Fruit fly (Drosophila melanogaster): ENCODE measurements around the gene CG3246.

CG3246 gene

DNA sequence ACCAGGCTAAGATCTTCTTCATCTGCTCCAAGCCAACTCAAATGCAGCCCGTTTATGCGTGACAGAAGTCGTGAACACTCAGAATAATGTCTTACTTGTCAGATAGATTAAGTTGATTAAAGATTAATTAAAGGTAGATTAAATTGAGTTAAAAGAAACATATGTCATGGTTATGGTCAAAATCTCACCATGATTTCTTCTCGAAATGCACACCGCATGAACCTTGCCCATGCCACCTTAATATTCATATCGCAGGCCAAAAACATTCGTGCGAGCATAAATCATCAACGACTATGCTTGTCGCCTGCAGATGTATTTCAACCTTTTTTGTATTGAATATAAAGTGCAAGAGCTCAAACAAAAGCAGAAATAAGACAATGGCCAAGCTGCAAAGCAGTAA lies 24.7 kb downstream of the CG3246 start (continued):
- TF ChIP-seq bab2 (GFP tag; optimal IDR thresholded peaks at IDR 0.05) (no peak), klu (GFP tag; IDR thresholded peaks at IDR 0.05) (no peak), CG17385 (GFP tag; optimal IDR thresholded peaks at IDR 0.05) (peak; percentile 62), mirr (GFP tag; optimal IDR thresholded peaks at IDR 0.05) (no peak), bcd (GFP tag; optimal IDR thresholded peaks at IDR 0.05) (peak; percentile 36), Hand (GFP tag; optimal IDR thresholded peaks at IDR 0.05) (no peak), CG30020 (tag; optimal IDR thresholded peaks at IDR 0.05) (no peak), pfk (GFP tag; optimal IDR thresholded peaks at IDR 0.05) (no peak), HHEX (GFP tag; optimal IDR thresholded peaks at IDR 0.05) (peak; percentile 40), fd64A (GFP tag; optimal IDR thresholded peaks at IDR 0.05) (peak; percentile 39), CG7271 (tag; optimal IDR thresholded peaks at IDR 0.05) (peak; percentile 17), CG6683 (GFP tag; optimal IDR thresholded peaks at IDR 0.05) (no peak), CkIIα-i1 (GFP tag; IDR thresholded peaks at IDR 0.05) (no peak), pzg (GFP tag; optimal IDR thresholded peaks at IDR 0.05) (no peak), CG15601 (tag; optimal IDR thresholded peaks at IDR 0.05) (peak; percentile 25), CG4854 (GFP tag; optimal IDR thresholded peaks at IDR 0.05) (no peak), nmo (GFP tag; optimal IDR thresholded peaks at IDR 0.05) (peak; percentile 45), Awh (GFP tag; IDR thresholded peaks at IDR 0.05) (peak; percentile 71), Ravus (GFP tag; IDR thresholded peaks at IDR 0.05) (no peak), CG7372 (GFP tag; IDR thresholded peaks at IDR 0.05) (0 out of 2 replicates have a peak, but pooled peaks have one; percentile 14), bbx (GFP tag; IDR thresholded peaks at IDR 0.05; ENCODE audit: partially characterized antibody) (no peak), CTCF (GFP tag; optimal IDR thresholded peaks at IDR 0.05) (peak; percentile 43), Ada2b (GFP tag; IDR thresholded peaks at IDR 0.05) (peak; percentile 31), h (optimal IDR thresholded peaks at IDR 0.05) (no peak), CG10959 (GFP tag; IDR thresholded peaks at IDR 0.05) (no peak), MBD-R2 (GFP tag; IDR thresholded peaks at IDR 0.05) (no peak), CG16813 (GFP tag; IDR thresholded peaks at IDR 0.05; ENCODE audit: partially characterized antibody) (no peak), zfh1 (GFP tag; IDR thresholded peaks at IDR 0.05) (peak; percentile 64), crol (GFP tag; IDR thresholded peaks at IDR 0.05) (no peak), Xrp1 (GFP tag; IDR thresholded peaks at IDR 0.05) (peak; percentile 56; the same call in 1 of the 2 replicates), CG7928 (GFP tag; optimal IDR thresholded peaks at IDR 0.05) (no peak), D19B (GFP tag; optimal IDR thresholded peaks at IDR 0.05) (no peak), NK7.1 (GFP tag; optimal IDR thresholded peaks at IDR 0.05) (no peak), pb (GFP tag; optimal IDR thresholded peaks at IDR 0.05) (no peak), CG11560 (tag; IDR thresholded peaks at IDR 0.05) (0 out of 3 replicates have a peak, but pooled peaks have one; percentile 33), zen2 (GFP tag; IDR thresholded peaks at IDR 0.05; ENCODE audit: partially characterized antibody) (no peak), CG9817 (tag; optimal IDR thresholded peaks at IDR 0.05) (peak; percentile 39), az2 (GFP tag; optimal IDR thresholded peaks at IDR 0.05) (peak; percentile 24), CG1832 (GFP tag; optimal IDR thresholded peaks at IDR 0.05) (no peak), ab (GFP tag; optimal IDR thresholded peaks at IDR 0.05) (no peak), bsh (GFP tag; optimal IDR thresholded peaks at IDR 0.05) (peak; percentile 46 to 80), GATAe (GFP tag; conservative IDR thresholded peaks at IDR 0.05) (no peak), Mes4 (GFP tag; optimal IDR thresholded peaks at IDR 0.05) (no peak), Nf-YC (tag; optimal IDR thresholded peaks at IDR 0.05) (peak; percentile 40), MTF-1 (GFP tag; optimal IDR thresholded peaks at IDR 0.05; ENCODE audit: borderline replicate concordance) (peak; percentile 15), sug (tag; optimal IDR thresholded peaks at IDR 0.05) (no peak), Mad (GFP tag; optimal IDR thresholded peaks at IDR 0.05) (no peak), H15 (GFP tag; IDR thresholded peaks at IDR 0.05) (peak; percentile 56; the same call in 1 of the 3 replicates), sc (optimal IDR thresholded peaks at IDR 0.05) (no peak), sc (GFP tag; optimal IDR thresholded peaks at IDR 0.05) (no peak), ems (GFP tag; optimal IDR thresholded peaks at IDR 0.05) (peak; percentile 4), wdn (GFP tag; IDR thresholded peaks at IDR 0.05) (no peak), ftz-f1 (GFP tag; optimal IDR thresholded peaks at IDR 0.05) (no peak)
